Worm (Caenorhabditis elegans) whole organism, L1 larva: ENCODE data around the gene pph-4.1.

Experiments used
- fkh-10 ChIP-seq: sonication (generic microtip); optimal IDR thresholded peaks from 2 replicates; lab custom pipeline; 2017; ENCODE audit warnings: missing biosample characterization, missing genetic modification reagents, missing genetic modification characterization
- fkh-4 ChIP-seq: sonication (generic microtip); optimal IDR thresholded peaks from 2 replicates; lab custom pipeline; 2016; ENCODE audit warnings: missing compliant biosample characterization, missing genetic modification characterization, borderline replicate concordance
- fkh-8 ChIP-seq: sonication (generic microtip); optimal IDR thresholded peaks from 2 replicates; lab custom pipeline; 2016; ENCODE audit warnings: mild to moderate bottlenecking, missing genetic modification characterization, missing compliant biosample characterization
- lin-15B ChIP-seq: fragments of 150-350 bp; sonication (generic microtip); optimal IDR thresholded peaks from 3 replicates; lab custom pipeline; 2014; ENCODE audit warnings: missing biosample characterization, missing genetic modification characterization
- lsy-2 ChIP-seq, 2 experiments: fragments of 150-350 bp; optimal IDR thresholded peaks; 2 replicates each; lab custom pipeline; 2014; ENCODE audit warnings: missing biosample characterization in 2 of 2, missing genetic modification characterization in 2 of 2
- mep-1 ChIP-seq: fragments of 150-350 bp; optimal IDR thresholded peaks from 2 replicates; lab custom pipeline; 2014; ENCODE audit warnings: missing biosample characterization, missing genetic modification characterization
- nhr-11 ChIP-seq: fragments of 150-350 bp; optimal IDR thresholded peaks from 2 replicates; lab custom pipeline; 2014; ENCODE audit warnings: missing biosample characterization, missing genetic modification characterization
- nhr-12 ChIP-seq: sonication (generic microtip); optimal IDR thresholded peaks from 2 replicates; lab custom pipeline; 2017; ENCODE audit warnings: missing biosample characterization, missing genetic modification characterization
- nhr-28 ChIP-seq: fragments of 150-350 bp; optimal IDR thresholded peaks from 2 replicates; lab custom pipeline; 2014; ENCODE audit warnings: missing biosample characterization, missing genetic modification characterization
- nhr-77 ChIP-seq: fragments of 150-350 bp; optimal IDR thresholded peaks from 2 replicates; lab custom pipeline; 2014; ENCODE audit warnings: missing biosample characterization, missing genetic modification characterization
- unc-62 ChIP-seq: fragments of 150-350 bp; optimal IDR thresholded peaks from 2 replicates; lab custom pipeline; 2014; ENCODE audit warnings: missing biosample characterization, missing genetic modification reagents, missing genetic modification characterization
- zag-1 ChIP-seq: fragments of 150-350 bp; optimal IDR thresholded peaks from 2 replicates; lab custom pipeline; 2014; ENCODE audit warnings: missing biosample characterization, missing genetic modification characterization

DNA sequence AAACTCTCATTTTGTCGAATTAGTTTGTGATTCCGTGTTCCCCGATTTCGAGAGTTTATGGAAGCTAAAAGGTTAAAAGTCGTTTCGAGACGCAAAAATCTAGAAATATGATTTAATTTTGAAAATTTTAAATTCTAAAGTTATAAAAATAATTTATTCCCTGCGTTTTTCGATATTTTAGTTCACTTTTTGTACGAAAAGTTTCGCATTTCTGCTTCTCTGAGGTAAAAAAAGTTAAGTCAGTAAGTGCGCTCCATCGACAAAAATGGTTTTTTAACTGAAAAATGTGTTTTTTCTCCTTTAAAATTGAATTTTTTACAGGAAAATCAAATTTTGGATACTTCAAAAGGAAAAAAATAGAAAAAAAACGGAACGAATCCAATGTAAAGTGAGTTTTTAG lies 17.7 kb downstream of the pph-4.1 start, which contains the start of gene zip-1:
- TF ChIP-seq fkh-4 (tag; lab: Kevin White, UChicago) = no peak
- no peak for TF ChIP-seq lsy-2 (tag; optimal IDR thresholded peaks at IDR 0.05; lab: Kevin White, UChicago)
- TF ChIP-seq lin-15B (tag; lab: Kevin White, UChicago) = no peak
- TF ChIP-seq nhr-12 (tag; lab: Kevin White, UChicago) = no peak
- TF ChIP-seq zag-1 (tag; lab: Kevin White, UChicago) = no peak
- no peak for TF ChIP-seq fkh-10
- TF ChIP-seq unc-62 = no peak
- no peak for TF ChIP-seq mep-1 (tag; lab: Kevin White, UChicago)
- TF ChIP-seq nhr-11 = no peak
- no peak for TF ChIP-seq nhr-77 (tag; lab: Kevin White, UChicago)
- TF ChIP-seq nhr-28 (tag; lab: Kevin White, UChicago) = no peak
- TF ChIP-seq fkh-8 (tag; lab: Kevin White, UChicago) = no peak
